Worm (Caenorhabditis elegans): Measurements from ENCODE around the gene Y66H1A.8.
A peak's percentile ranks its signal among the peaks of the same experiment; 100 is the strongest.

DNA sequence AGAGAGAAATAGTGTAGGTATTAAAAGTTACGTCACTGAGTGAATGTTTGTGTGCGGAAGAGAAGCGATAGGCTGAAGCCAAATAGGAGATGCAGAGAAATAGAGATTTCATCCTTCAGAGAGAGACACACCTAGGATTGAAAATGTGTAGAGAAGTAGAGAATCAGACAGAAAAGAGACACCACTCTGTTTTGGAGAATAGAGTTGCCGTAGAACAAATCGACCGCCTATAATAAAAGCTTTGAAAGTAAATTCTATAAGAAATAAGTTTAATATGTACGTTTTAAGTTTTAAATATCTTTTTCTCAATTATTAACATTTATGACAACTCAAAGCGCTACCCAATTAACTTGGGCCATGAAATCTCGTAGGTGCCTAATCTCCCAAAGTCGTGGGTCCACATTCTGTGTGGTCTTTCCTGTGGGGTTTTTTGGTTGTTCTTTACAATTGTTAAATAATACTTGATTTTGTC lies 44.3 kb downstream of the Y66H1A.8 start, which contains the start of gene T07A9.12:
- no peak for TF ChIP-seq nhr-10 (tag; optimal IDR thresholded peaks at IDR 0.05)
- no peak for TF ChIP-seq ama-1 (optimal IDR thresholded peaks at IDR 0.05)
- TF ChIP-seq egl-27 (tag; optimal IDR thresholded peaks at IDR 0.05) = peak; percentile 9
- no peak for TF ChIP-seq alr-1 (tag; optimal IDR thresholded peaks at IDR 0.05)
- TF ChIP-seq fos-1 (tag; optimal IDR thresholded peaks at IDR 0.05) = peak; percentile 77
- no peak for TF ChIP-seq zag-1 (tag; optimal IDR thresholded peaks at IDR 0.05)
- TF ChIP-seq elt-1 (tag; optimal IDR thresholded peaks at IDR 0.05) = no peak
- TF ChIP-seq mbf-1 (tag; optimal IDR thresholded peaks at IDR 0.05) = no peak
- TF ChIP-seq lsy-2 (tag; optimal IDR thresholded peaks at IDR 0.05) = peak; percentile 51 to 86
- TF ChIP-seq unc-39 (tag; optimal IDR thresholded peaks at IDR 0.05) = no peak
- TF ChIP-seq R02D3.7 (tag; optimal IDR thresholded peaks at IDR 0.05) = no peak

Measured in whole organism, L2 larva.